Fruit fly (Drosophila melanogaster): Measurements from ENCODE around the gene CG43390.
A peak's percentile ranks its signal among the peaks of the same experiment; 100 is the strongest.

Gene CG43390

dm6 chr3L:11554338-11554737, 25.4 kb downstream of the CG43390 start (continued):
- TF ChIP-seq tgo (GFP tag; IDR thresholded peaks at IDR 0.05) (peak; percentile 71), Side (GFP tag; optimal IDR thresholded peaks at IDR 0.05) (peak; percentile 76), CG12769 (tag; optimal IDR thresholded peaks at IDR 0.05) (peak; percentile 46), ham (GFP tag; IDR thresholded peaks at IDR 0.05) (no peak), Myb (GFP tag; optimal IDR thresholded peaks at IDR 0.05) (peak; percentile 32), zf30C (GFP tag; optimal IDR thresholded peaks at IDR 0.05) (peak; percentile 89), CG7357 (GFP tag; IDR thresholded peaks at IDR 0.05) (peak; percentile 67; the same call in 2 of the 3 replicates), Lhr (GFP tag; optimal IDR thresholded peaks at IDR 0.05) (peak; percentile 75), trh (GFP tag; optimal IDR thresholded peaks at IDR 0.05) (peak; percentile 15), CG6683 (GFP tag; optimal IDR thresholded peaks at IDR 0.05) (peak; percentile 32), esg (GFP tag; conservative IDR thresholded peaks at IDR 0.05) (peak; percentile 51), CG17912 (GFP tag; optimal IDR thresholded peaks at IDR 0.05) (no peak), CG12744 (GFP tag; optimal IDR thresholded peaks at IDR 0.05) (peak; percentile 55), CG12942 (GFP tag; optimal IDR thresholded peaks at IDR 0.05) (peak; percentile 66), Hmr (GFP tag; optimal IDR thresholded peaks at IDR 0.05) (peak; percentile 41), Ets97D (GFP tag; optimal IDR thresholded peaks at IDR 0.05) (peak; percentile 33), MESR4 (GFP tag; optimal IDR thresholded peaks at IDR 0.05) (peak; percentile 23), CG32532 (GFP tag; IDR thresholded peaks at IDR 0.05) (peak; percentile 56; the same call in 1 of the 2 replicates), ems (GFP tag; optimal IDR thresholded peaks at IDR 0.05) (peak; percentile 82), CG1233 (GFP tag; optimal IDR thresholded peaks at IDR 0.05) (peak; percentile 81), Ptx1 (GFP tag; IDR thresholded peaks at IDR 0.05) (peak; percentile 74), CG14710 (tag; optimal IDR thresholded peaks at IDR 0.05) (peak; percentile 96), fu2 (GFP tag; optimal IDR thresholded peaks at IDR 0.05) (peak; percentile 11), CG9609 (GFP tag; optimal IDR thresholded peaks at IDR 0.05) (peak; percentile 67), gsb (GFP tag; IDR thresholded peaks at IDR 0.05) (no peak), chif (GFP tag; optimal IDR thresholded peaks at IDR 0.05) (peak; percentile 83 to 90), Bteb2 (GFP tag; optimal IDR thresholded peaks at IDR 0.05) (peak; percentile 51), CG11560 (tag; IDR thresholded peaks at IDR 0.05) (no peak), luna (GFP tag; optimal IDR thresholded peaks at IDR 0.05) (no peak), CG1603 (tag; optimal IDR thresholded peaks at IDR 0.05) (peak; percentile 92), vfl (GFP tag; optimal IDR thresholded peaks at IDR 0.05) (peak; percentile 33), ewg (GFP tag; optimal IDR thresholded peaks at IDR 0.05) (peak; percentile 64), stc (GFP tag; IDR thresholded peaks at IDR 0.05) (peak; percentile 56; the same call in 1 of the 2 replicates), CG32767 (GFP tag; IDR thresholded peaks at IDR 0.05) (peak; percentile 61; the same call in 1 of the 2 replicates), dati (GFP tag; IDR thresholded peaks at IDR 0.05) (peak; percentile 54; the same call in 1 of the 2 replicates), CG2129 (GFP tag; IDR thresholded peaks at IDR 0.05; ENCODE audit: partially characterized antibody) (no peak), wor (GFP tag; IDR thresholded peaks at IDR 0.05) (no peak), HLHmδ (GFP tag; optimal IDR thresholded peaks at IDR 0.05) (no peak), CG18476 (GFP tag; optimal IDR thresholded peaks at IDR 0.05) (peak; percentile 84), CG7372 (GFP tag; IDR thresholded peaks at IDR 0.05) (peak; percentile 49; the same call in 1 of the 2 replicates), Six4 (GFP tag; optimal IDR thresholded peaks at IDR 0.05) (peak; percentile 83), bowl (GFP tag; IDR thresholded peaks at IDR 0.05) (no peak), GATAe (GFP tag; conservative IDR thresholded peaks at IDR 0.05) (no peak), Dref (GFP tag; IDR thresholded peaks at IDR 0.05) (no peak), cg (GFP tag; optimal IDR thresholded peaks at IDR 0.05) (no peak), pros (GFP tag; optimal IDR thresholded peaks at IDR 0.05) (peak; percentile 40), CG4282 (GFP tag; optimal IDR thresholded peaks at IDR 0.05) (no peak), C15 (GFP tag; IDR thresholded peaks at IDR 0.05) (0 out of 3 replicates have a peak, but pooled peaks have one; percentile 7), CG11093 (GFP tag; IDR thresholded peaks at IDR 0.05) (peak; percentile 62; the same call in 1 of the 3 replicates), CG9817 (tag; optimal IDR thresholded peaks at IDR 0.05) (no peak), phol (tag; optimal IDR thresholded peaks at IDR 0.05) (peak; percentile 91)
